Worm (Caenorhabditis elegans) whole organism, L2 larva: ENCODE data around the gene Y82E9BR.6.

ENCODE experiments used
- lin-13 ChIP-seq: fragments of 150-350 bp; optimal IDR thresholded peaks from 2 replicates; lab custom pipeline; 2014; ENCODE audit warnings: missing biosample characterization, missing genetic modification reagents, missing genetic modification characterization
- lsy-2 ChIP-seq, 2 experiments: fragments of 150-350 bp in 1 of 2; sonication (generic microtip) in 1 of 2; optimal IDR thresholded peaks; 2 replicates each; lab custom pipeline; 2014 to 2017; ENCODE audit warnings: missing biosample characterization in 2 of 2, missing genetic modification characterization in 2 of 2
- nhr-21 ChIP-seq: fragments of 150-350 bp; optimal IDR thresholded peaks from 2 replicates; lab custom pipeline; 2014; ENCODE audit warnings: missing biosample characterization, missing genetic modification characterization
- snpc-4 ChIP-seq: fragments of 150-350 bp; optimal IDR thresholded peaks from 2 replicates; lab custom pipeline; 2014; ENCODE audit warnings: missing biosample characterization, missing genetic modification characterization
- unc-62 ChIP-seq: fragments of 150-350 bp; optimal IDR thresholded peaks from 2 replicates; lab custom pipeline; 2014; ENCODE audit warnings: missing biosample characterization, missing genetic modification reagents, missing genetic modification characterization
- ztf-11 ChIP-seq: sonication (generic microtip); optimal IDR thresholded peaks from 2 replicates; lab custom pipeline; 2017; ENCODE audit warnings: missing biosample characterization, missing genetic modification characterization

- no peak for TF ChIP-seq lsy-2 (tag; optimal IDR thresholded peaks at IDR 0.05; lab: Kevin White, UChicago)
- no peak for TF ChIP-seq nhr-21 (tag; lab: Kevin White, UChicago)
- TF ChIP-seq snpc-4 (tag; lab: Kevin White, UChicago) = no peak
- TF ChIP-seq ztf-11 (tag; lab: Kevin White, UChicago) = no peak
- no peak for TF ChIP-seq lin-13
- no peak for TF ChIP-seq unc-62 (GFP tag; lab: Kevin White, UChicago)
Observed at ce11 chrIII:1359669-1360068, 21.4 kb upstream of the Y82E9BR.6 start, which contains the start of gene Y82E9BR.9.
